Worm (Caenorhabditis elegans): Measurements from ENCODE around the gene shk-1.

shk-1 gene

ce11 chrII:9778495-9778894, 20.5 kb downstream of the shk-1 start:
- TF ChIP-seq klf-2 (GFP tag; conservative IDR thresholded peaks at IDR 0.05) = no peak
- no peak for TF ChIP-seq ztf-23 (GFP tag; IDR thresholded peaks at IDR 0.05)
- TF ChIP-seq med-1 (GFP tag; optimal IDR thresholded peaks at IDR 0.05; ENCODE audit: insufficient read depth) = no peak
- TF ChIP-seq flt-1 (GFP tag; IDR thresholded peaks at IDR 0.05) = no peak
- no peak for TF ChIP-seq ztf-29 (GFP tag; IDR thresholded peaks at IDR 0.05)
- TF ChIP-seq tab-1 (GFP tag; IDR thresholded peaks at IDR 0.05) = no peak
- TF ChIP-seq T22C8.4 (GFP tag; IDR thresholded peaks at IDR 0.05) = no peak
- TF ChIP-seq ref-1 (GFP tag; conservative IDR thresholded peaks at IDR 0.05) = no peak
- TF ChIP-seq cog-1 (tag; optimal IDR thresholded peaks at IDR 0.05) = no peak

- TF ChIP-seq cog-1 (tag; optimal IDR thresholded peaks at IDR 0.05) (no peak), flt-1 (GFP tag; IDR thresholded peaks at IDR 0.05) (no peak), klf-2 (GFP tag; conservative IDR thresholded peaks at IDR 0.05) (no peak)
Observed at ce11 chrII:9781842-9782241, 23.8 kb downstream of the shk-1 start, which contains the start of gene cyp-13A1. TSS of gene cyp-13A1 (minus strand) at chrII:9781997.

ce11 chrII:9782337-9782736, 24.3 kb downstream of the shk-1 start, which contains the start of gene T10B9.14:
TSS of gene T10B9.14 (minus strand) at chrII:9782437.
- TF ChIP-seq ref-1 (GFP tag; conservative IDR thresholded peaks at IDR 0.05) = no peak
- no peak for TF ChIP-seq klf-2 (GFP tag; conservative IDR thresholded peaks at IDR 0.05)
- no peak for TF ChIP-seq flt-1 (GFP tag; IDR thresholded peaks at IDR 0.05)
- TF ChIP-seq ztf-29 (GFP tag; IDR thresholded peaks at IDR 0.05) = no peak
- TF ChIP-seq cog-1 (tag; optimal IDR thresholded peaks at IDR 0.05) = no peak
- no peak for TF ChIP-seq tab-1 (GFP tag; IDR thresholded peaks at IDR 0.05)
- no peak for TF ChIP-seq ztf-23 (GFP tag; IDR thresholded peaks at IDR 0.05)
- no peak for TF ChIP-seq T22C8.4 (GFP tag; IDR thresholded peaks at IDR 0.05)

DNA sequence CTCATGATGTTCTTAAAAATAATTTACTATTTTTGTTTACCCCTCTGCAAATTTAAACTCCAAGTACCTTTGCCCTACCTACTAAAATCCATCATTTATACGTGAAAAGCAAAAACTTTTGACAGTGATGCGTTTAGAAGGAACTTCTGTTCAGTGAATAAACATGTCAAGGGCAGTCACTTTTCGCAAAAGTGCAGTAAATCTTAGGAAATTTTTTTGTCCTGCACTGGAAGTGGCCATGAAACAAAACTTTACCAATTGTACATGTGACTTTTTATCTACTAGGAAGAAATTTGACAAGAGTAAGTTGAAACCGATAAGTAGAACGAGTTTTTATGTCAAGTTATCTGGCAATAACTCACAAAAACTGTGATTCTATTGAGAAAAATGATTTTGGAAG, 28.2 kb downstream of the shk-1 start:
- TF ChIP-seq T22C8.4 (GFP tag; IDR thresholded peaks at IDR 0.05) = no peak
- no peak for TF ChIP-seq ref-1 (GFP tag; conservative IDR thresholded peaks at IDR 0.05)
- no peak for TF ChIP-seq ztf-29 (GFP tag; IDR thresholded peaks at IDR 0.05)
- TF ChIP-seq med-1 (GFP tag; optimal IDR thresholded peaks at IDR 0.05; ENCODE audit: insufficient read depth) = no peak
- no peak for TF ChIP-seq flt-1 (GFP tag; IDR thresholded peaks at IDR 0.05)
- no peak for TF ChIP-seq ztf-23 (GFP tag; IDR thresholded peaks at IDR 0.05)
- TF ChIP-seq cog-1 (tag; optimal IDR thresholded peaks at IDR 0.05) = no peak
- no peak for TF ChIP-seq tab-1 (GFP tag; IDR thresholded peaks at IDR 0.05)

- TF ChIP-seq klf-2 (GFP tag; conservative IDR thresholded peaks at IDR 0.05) = no peak
- TF ChIP-seq ztf-29 (GFP tag; IDR thresholded peaks at IDR 0.05) = no peak
Observed at ce11 chrII:9787395-9788152, 29.5 kb downstream of the shk-1 start, which contains the start of gene cyp-13A2. TSS of gene cyp-13A2 (minus strand) at chrII:9787629.

DNA sequence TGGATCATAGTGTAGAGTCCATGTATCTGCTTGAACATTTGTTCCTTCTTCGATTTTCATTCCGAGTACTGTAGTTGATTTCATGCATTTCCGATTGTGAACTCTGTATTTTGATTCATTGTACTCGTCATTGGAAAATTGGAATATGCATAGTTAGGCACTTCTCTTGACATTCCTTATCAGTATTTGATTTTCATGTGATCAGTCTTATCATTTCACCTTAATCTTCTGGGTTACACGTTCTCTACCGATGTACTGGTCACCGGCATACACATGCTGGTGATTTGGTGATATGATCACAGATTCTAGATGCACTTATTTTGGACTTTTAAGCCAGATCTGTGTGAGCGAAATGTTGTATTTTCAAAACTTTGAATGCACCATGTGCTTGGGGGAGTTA, 33.2 kb downstream of the shk-1 start:
- TF ChIP-seq ztf-23 (GFP tag; IDR thresholded peaks at IDR 0.05) = no peak
- TF ChIP-seq ztf-29 (GFP tag; IDR thresholded peaks at IDR 0.05) = no peak
- no peak for TF ChIP-seq tab-1 (GFP tag; IDR thresholded peaks at IDR 0.05)
- no peak for TF ChIP-seq flt-1 (GFP tag; IDR thresholded peaks at IDR 0.05)
- no peak for TF ChIP-seq T22C8.4 (GFP tag; IDR thresholded peaks at IDR 0.05)

DNA sequence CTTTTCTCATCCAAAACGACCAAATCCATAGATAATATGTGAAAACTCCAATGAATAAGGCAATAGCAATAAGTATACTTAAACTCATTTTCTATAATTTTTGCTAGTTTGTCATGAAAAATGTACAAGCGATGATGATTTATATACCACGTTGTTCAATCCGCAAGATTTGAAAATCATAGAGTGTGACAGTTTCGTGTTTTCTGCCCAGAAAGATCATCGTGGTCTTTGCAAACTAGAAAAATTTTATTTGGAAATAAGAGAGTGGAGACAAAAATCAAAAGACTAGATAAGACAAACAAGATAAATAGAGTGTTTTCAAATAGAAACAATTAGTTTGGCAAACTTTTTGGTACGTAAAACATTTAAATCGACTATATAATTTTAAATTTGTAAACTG, 35.2 kb downstream of the shk-1 start, which contains the start of gene cyp-13A3:
Gene cyp-13A3 (minus strand): TSS at position 101 of the 400 bp plus-strand sequence.
- TF ChIP-seq T22C8.4 (GFP tag; IDR thresholded peaks at IDR 0.05) (no peak), tab-1 (GFP tag; IDR thresholded peaks at IDR 0.05) (no peak), ztf-23 (GFP tag; IDR thresholded peaks at IDR 0.05) (no peak), cog-1 (tag; optimal IDR thresholded peaks at IDR 0.05) (no peak), klf-2 (GFP tag; conservative IDR thresholded peaks at IDR 0.05) (no peak), flt-1 (GFP tag; IDR thresholded peaks at IDR 0.05) (no peak), ztf-29 (GFP tag; IDR thresholded peaks at IDR 0.05) (no peak), med-1 (GFP tag; optimal IDR thresholded peaks at IDR 0.05; ENCODE audit: insufficient read depth) (no peak), ref-1 (GFP tag; conservative IDR thresholded peaks at IDR 0.05) (no peak)

DNA sequence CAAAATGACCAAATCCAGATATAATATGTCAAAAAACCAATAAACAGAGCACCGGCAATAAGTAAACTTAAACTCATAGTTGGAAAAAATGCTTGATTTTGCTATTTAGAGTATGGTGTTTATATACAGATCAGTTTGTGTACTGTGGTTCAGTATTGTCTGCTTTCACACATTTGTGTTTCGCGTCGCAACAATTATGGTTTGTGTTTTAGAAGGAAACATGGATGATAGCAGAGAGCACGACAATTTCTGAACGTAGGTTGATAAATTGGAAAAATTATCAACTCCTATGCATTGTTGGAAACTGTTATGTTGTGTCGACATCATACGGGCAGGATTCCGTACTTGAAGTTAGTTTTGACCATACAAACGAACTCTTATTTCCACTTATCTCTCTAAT, 39.6 kb downstream of the shk-1 start, which contains the start of gene cyp-13A4:
Gene cyp-13A4 (minus strand): TSS at position 77 of the 400 bp plus-strand sequence.
- TF ChIP-seq cog-1 (tag; optimal IDR thresholded peaks at IDR 0.05) (no peak), ztf-29 (GFP tag; IDR thresholded peaks at IDR 0.05) (no peak), ztf-23 (GFP tag; IDR thresholded peaks at IDR 0.05) (no peak), klf-2 (GFP tag; conservative IDR thresholded peaks at IDR 0.05) (no peak), med-1 (GFP tag; optimal IDR thresholded peaks at IDR 0.05; ENCODE audit: insufficient read depth) (no peak), tab-1 (GFP tag; IDR thresholded peaks at IDR 0.05) (no peak), flt-1 (GFP tag; IDR thresholded peaks at IDR 0.05) (no peak), ref-1 (GFP tag; conservative IDR thresholded peaks at IDR 0.05) (no peak), T22C8.4 (GFP tag; IDR thresholded peaks at IDR 0.05) (no peak)

DNA sequence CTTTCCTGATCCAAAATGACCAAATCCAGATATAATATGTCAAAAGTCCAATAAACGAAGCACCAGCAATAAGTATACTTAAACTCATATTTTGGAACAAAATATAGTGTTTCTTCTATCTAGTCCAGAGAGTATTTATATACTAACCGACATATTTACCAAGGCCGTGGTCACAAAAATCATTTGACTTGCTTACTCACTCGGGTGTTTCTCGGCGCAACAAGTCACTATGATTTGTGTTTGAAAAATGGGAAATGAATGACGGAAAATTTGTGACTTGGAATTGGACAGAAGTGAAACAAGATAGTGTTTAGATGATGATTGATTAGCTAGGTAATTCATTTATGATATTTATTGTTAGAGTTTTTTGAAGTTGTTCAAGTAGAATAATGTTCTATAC, 42.2 kb downstream of the shk-1 start, which contains the start of gene cyp-13A5:
Gene cyp-13A5 (minus strand): TSS at position 112 of the 400 bp plus-strand sequence.
- TF ChIP-seq med-1 (GFP tag; optimal IDR thresholded peaks at IDR 0.05; ENCODE audit: insufficient read depth) = no peak
- no peak for TF ChIP-seq tab-1 (GFP tag; IDR thresholded peaks at IDR 0.05)
- no peak for TF ChIP-seq T22C8.4 (GFP tag; IDR thresholded peaks at IDR 0.05)
- no peak for TF ChIP-seq ztf-23 (GFP tag; IDR thresholded peaks at IDR 0.05)
- no peak for TF ChIP-seq cog-1 (tag; optimal IDR thresholded peaks at IDR 0.05)
- no peak for TF ChIP-seq ztf-29 (GFP tag; IDR thresholded peaks at IDR 0.05)
- TF ChIP-seq flt-1 (GFP tag; IDR thresholded peaks at IDR 0.05) = no peak
- no peak for TF ChIP-seq klf-2 (GFP tag; conservative IDR thresholded peaks at IDR 0.05)

- no peak for TF ChIP-seq tab-1 (GFP tag; IDR thresholded peaks at IDR 0.05)
- no peak for TF ChIP-seq cog-1 (tag; optimal IDR thresholded peaks at IDR 0.05)
- TF ChIP-seq flt-1 (GFP tag; IDR thresholded peaks at IDR 0.05) = no peak
- no peak for TF ChIP-seq ztf-29 (GFP tag; IDR thresholded peaks at IDR 0.05)
- TF ChIP-seq T22C8.4 (GFP tag; IDR thresholded peaks at IDR 0.05) = no peak
- no peak for TF ChIP-seq ref-1 (GFP tag; conservative IDR thresholded peaks at IDR 0.05)
- no peak for TF ChIP-seq ztf-23 (GFP tag; IDR thresholded peaks at IDR 0.05)
- no peak for TF ChIP-seq med-1 (GFP tag; optimal IDR thresholded peaks at IDR 0.05; ENCODE audit: insufficient read depth)
Observed at ce11 chrII:9802642-9803041, 44.6 kb downstream of the shk-1 start, which contains the start of gene cyp-13A6. TSS of gene cyp-13A6 (minus strand) at chrII:9802821.
